Worm (Caenorhabditis elegans) whole organism, L3 larva: ENCODE results near the gene F01F1.14.

Experiments used
- R02D3.7 ChIP-seq: fragments of 150-350 bp; optimal IDR thresholded peaks from 2 replicates; lab custom pipeline; 2014; ENCODE audit warnings: missing biosample characterization, missing genetic modification characterization
- ama-1 ChIP-seq: fragments of 150-350 bp; optimal IDR thresholded peaks from 2 replicates; lab custom pipeline; 2018
- ceh-28 ChIP-seq: fragments of 150-350 bp; optimal IDR thresholded peaks from 2 replicates; lab custom pipeline; 2014; ENCODE audit warnings: missing biosample characterization, missing genetic modification reagents, missing genetic modification characterization
- ceh-9 ChIP-seq: sonication (generic microtip); optimal IDR thresholded peaks from 2 replicates; lab custom pipeline; 2018; ENCODE audit warnings: missing biosample characterization, missing genetic modification characterization
- elt-1 ChIP-seq: fragments of 150-350 bp; optimal IDR thresholded peaks from 2 replicates; lab custom pipeline; 2014; ENCODE audit warnings: missing biosample characterization, missing genetic modification characterization
- elt-2 ChIP-seq: sonication (generic microtip); optimal IDR thresholded peaks from 2 replicates; lab custom pipeline; 2016; ENCODE audit warnings: missing genetic modification reagents, mild to moderate bottlenecking, missing genetic modification characterization, missing compliant biosample characterization
- elt-3 ChIP-seq, 3 experiments: fragments of 150-350 bp in 1 of 3; sonication (generic microtip) in 2 of 3; optimal IDR thresholded peaks; 2 replicates in 2 of 3; 4 replicates in 1 of 3; lab custom pipeline; 2014 to 2017; ENCODE audit warnings: missing biosample characterization in 3 of 3, missing genetic modification characterization in 3 of 3
- eor-1 ChIP-seq, 2 experiments: fragments of 150-350 bp; optimal IDR thresholded peaks; 2 replicates each; lab custom pipeline; 2014 to 2018; ENCODE audit warnings: missing biosample characterization in 2 of 2, missing genetic modification characterization in 2 of 2
- fkh-10 ChIP-seq: sonication (generic microtip); optimal IDR thresholded peaks from 2 replicates; lab custom pipeline; 2017; ENCODE audit warnings: missing biosample characterization, missing genetic modification reagents, missing genetic modification characterization
- fos-1 ChIP-seq: fragments of 150-350 bp; optimal IDR thresholded peaks from 2 replicates; lab custom pipeline; 2014; ENCODE audit warnings: missing biosample characterization, missing genetic modification characterization
- hmg-11 ChIP-seq: sonication (generic microtip); optimal IDR thresholded peaks from 2 replicates; lab custom pipeline; 2016; ENCODE audit warnings: missing genetic modification characterization, missing compliant biosample characterization
- jun-1 ChIP-seq: fragments of 150-350 bp; optimal IDR thresholded peaks from 2 replicates; lab custom pipeline; 2014; ENCODE audit warnings: missing biosample characterization, missing genetic modification reagents, missing genetic modification characterization
- lsy-12 ChIP-seq: sonication (generic microtip); optimal IDR thresholded peaks from 2 replicates; lab custom pipeline; 2016; ENCODE audit warnings: mild to moderate bottlenecking, missing genetic modification characterization, missing compliant biosample characterization
- mdl-1 ChIP-seq: fragments of 150-350 bp; optimal IDR thresholded peaks from 2 replicates; lab custom pipeline; 2014; ENCODE audit warnings: missing biosample characterization, missing genetic modification characterization
- nfya-1 ChIP-seq: sonication (generic microtip); optimal IDR thresholded peaks from 2 replicates; lab custom pipeline; 2017; ENCODE audit warnings: missing genetic modification characterization, mild to moderate bottlenecking, missing compliant biosample characterization, antibody characterized with exemption, moderate library complexity; ENCODE audit not compliant: insufficient read depth
- nhr-23 ChIP-seq: fragments of 150-350 bp; optimal IDR thresholded peaks from 2 replicates; lab custom pipeline; 2014; ENCODE audit warnings: missing biosample characterization, missing genetic modification reagents, missing genetic modification characterization
- nhr-25 ChIP-seq: sonication (generic microtip); optimal IDR thresholded peaks from 2 replicates; lab custom pipeline; 2017; ENCODE audit warnings: missing biosample characterization, missing genetic modification characterization
- nhr-43 ChIP-seq: sonication (generic microtip); optimal IDR thresholded peaks from 2 replicates; lab custom pipeline; 2016; ENCODE audit warnings: mild to moderate bottlenecking, missing genetic modification characterization, missing compliant biosample characterization; ENCODE audit not compliant: poor library complexity, severe bottlenecking
- nhr-67 ChIP-seq: fragments of 150-350 bp; optimal IDR thresholded peaks from 2 replicates; lab custom pipeline; 2014; ENCODE audit warnings: missing biosample characterization, missing genetic modification characterization
- nhr-77 ChIP-seq: fragments of 150-350 bp; optimal IDR thresholded peaks from 2 replicates; lab custom pipeline; 2014; ENCODE audit warnings: missing biosample characterization, missing genetic modification characterization
- pha-4 ChIP-seq: fragments of 150-350 bp; optimal IDR thresholded peaks from 2 replicates; lab custom pipeline; 2014; ENCODE audit warnings: missing biosample characterization, missing genetic modification reagents, missing genetic modification characterization
- pqm-1 ChIP-seq: fragments of 150-350 bp; optimal IDR thresholded peaks from 2 replicates; lab custom pipeline; 2017; ENCODE audit warnings: missing biosample characterization, missing genetic modification characterization, inconsistent platforms
- sea-2 ChIP-seq: fragments of 150-350 bp; sonication (generic microtip); optimal IDR thresholded peaks from 4 replicates; lab custom pipeline; 2014; ENCODE audit warnings: missing biosample characterization, missing genetic modification reagents, missing genetic modification characterization
- skn-1 ChIP-seq: fragments of 150-350 bp; optimal IDR thresholded peaks from 2 replicates; lab custom pipeline; 2014; ENCODE audit warnings: missing biosample characterization, missing genetic modification characterization
- snpc-4 ChIP-seq: fragments of 150-350 bp; optimal IDR thresholded peaks from 2 replicates; lab custom pipeline; 2014; ENCODE audit warnings: missing biosample characterization, missing genetic modification characterization
- tbx-2 ChIP-seq: sonication (generic microtip); optimal IDR thresholded peaks from 2 replicates; lab custom pipeline; 2016; ENCODE audit warnings: mild to moderate bottlenecking, missing genetic modification characterization, missing compliant biosample characterization
- unc-39 ChIP-seq: sonication (generic microtip); optimal IDR thresholded peaks from 4 replicates; lab custom pipeline; 2017; ENCODE audit warnings: missing biosample characterization, missing genetic modification characterization
- unc-62 ChIP-seq: fragments of 150-350 bp; sonication (generic microtip); optimal IDR thresholded peaks from 4 replicates; lab custom pipeline; 2014; ENCODE audit warnings: missing biosample characterization, missing genetic modification reagents, missing genetic modification characterization
- ztf-4 ChIP-seq: fragments of 150-350 bp; optimal IDR thresholded peaks from 2 replicates; lab custom pipeline; 2014; ENCODE audit warnings: missing biosample characterization, missing genetic modification characterization

Gene F01F1.14

ce11 chrIII:5925724-5926123, 43.0 kb upstream of the F01F1.14 start, which contains the start of the genes dnc-2 and bcl-7 (continued):
- TF ChIP-seq elt-3 (tag; optimal IDR thresholded peaks at IDR 0.05; lab: Kevin White, UChicago), result no peak
- TF ChIP-seq fos-1 (tag; lab: Kevin White, UChicago), result no peak
- TF ChIP-seq ceh-9 (tag; lab: Kevin White, UChicago), result no peak
- TF ChIP-seq, all 47 proteins: peak for 11

ce11 chrIII:5922236-5922635, 39.5 kb upstream of the F01F1.14 start:
- TF ChIP-seq nhr-25 (tag; lab: Kevin White, UChicago) (peak; percentile 74), nhr-23 (peak; percentile 74), nhr-43 (tag; lab: Kevin White, UChicago) (peak; percentile 68), unc-62 (no peak)

ce11 chrIII:5921067-5921678, 38.5 kb upstream of the F01F1.14 start:
- no peak for TF ChIP-seq R02D3.7 (tag; lab: Kevin White, UChicago)
- peak; percentile 13 for TF ChIP-seq tbx-2 (tag; lab: Kevin White, UChicago)
- TF ChIP-seq jun-1, result no peak
- TF ChIP-seq nhr-25 (tag; lab: Kevin White, UChicago), result peak; percentile 80
- TF ChIP-seq snpc-4 (tag; lab: Kevin White, UChicago), result no peak
- TF ChIP-seq ceh-9 (tag; lab: Kevin White, UChicago), result no peak
- peak; percentile 84 for TF ChIP-seq nhr-23
- no peak for TF ChIP-seq fkh-10 (GFP tag; lab: Kevin White, UChicago)
- TF ChIP-seq elt-3 (tag; optimal IDR thresholded peaks at IDR 0.05; lab: Kevin White, UChicago), result peak in 2 of 3 experiments; percentile 89 to 92
- peak; percentile 92 for TF ChIP-seq nhr-43 (tag; lab: Kevin White, UChicago)
- no peak for TF ChIP-seq nhr-67 (tag; lab: Kevin White, UChicago)
- peak; percentile 66 for TF ChIP-seq ama-1 (lab: Kevin White, UChicago)
- TF ChIP-seq hmg-11, result no peak

- peak; percentile 69 for TF ChIP-seq unc-62
- peak; percentile 36 for TF ChIP-seq ceh-28 (tag; lab: Kevin White, UChicago)
- TF ChIP-seq nhr-43 (tag; lab: Kevin White, UChicago), result peak; percentile 87
- TF ChIP-seq unc-39 (tag; lab: Kevin White, UChicago), result no peak
- peak in 2 of 3 experiments; percentile 74 to 81 for TF ChIP-seq elt-3 (tag; optimal IDR thresholded peaks at IDR 0.05; lab: Kevin White, UChicago)
- TF ChIP-seq nhr-23, result peak; percentile 96
- peak; percentile 69 for TF ChIP-seq lsy-12 (tag; lab: Kevin White, UChicago)
- no peak for TF ChIP-seq elt-1 (tag; lab: Kevin White, UChicago)
- TF ChIP-seq nhr-25 (tag; lab: Kevin White, UChicago), result peak; percentile 95
- TF ChIP-seq jun-1, result peak; percentile 28
- TF ChIP-seq fkh-10 (GFP tag; lab: Kevin White, UChicago), result no peak
- TF ChIP-seq nfya-1 (tag; lab: Kevin White, UChicago), result peak; percentile 47
- TF ChIP-seq mdl-1 (tag; lab: Kevin White, UChicago), result peak; percentile 44
- TF ChIP-seq, all 47 proteins: peak for 10
Observed at ce11 chrIII:5919799-5920387, 37.2 kb upstream of the F01F1.14 start, which contains the start of the genes tdo-2 and C28H8.2. tdo-2 (minus strand) TSS chrIII:5919955. C28H8.2 (plus strand) TSS chrIII:5920322.

- TF ChIP-seq skn-1, result peak; percentile 92
- TF ChIP-seq nhr-23, result peak; percentile 20
- peak; percentile 24 for TF ChIP-seq ztf-4 (tag; lab: Kevin White, UChicago)
- peak; percentile 2 for TF ChIP-seq ama-1 (lab: Kevin White, UChicago)
- peak; percentile 16 for TF ChIP-seq nhr-43 (tag; lab: Kevin White, UChicago)
- TF ChIP-seq sea-2 (GFP tag; lab: Kevin White, UChicago), result no peak
- peak; percentile 87 for TF ChIP-seq elt-2 (tag; lab: Kevin White, UChicago)
- peak; percentile 40 for TF ChIP-seq lsy-12 (tag; lab: Kevin White, UChicago)
- TF ChIP-seq nhr-77 (tag; lab: Kevin White, UChicago), result no peak
- peak; percentile 18 for TF ChIP-seq fos-1 (tag; lab: Kevin White, UChicago)
- peak; percentile 41 for TF ChIP-seq pha-4
- no peak for TF ChIP-seq eor-1 (tag; optimal IDR thresholded peaks at IDR 0.05; lab: Kevin White, UChicago)
- peak; percentile 17 for TF ChIP-seq nhr-25 (tag; lab: Kevin White, UChicago)
- no peak for TF ChIP-seq tbx-2 (tag; lab: Kevin White, UChicago)
- TF ChIP-seq ceh-28 (tag; lab: Kevin White, UChicago), result peak; percentile 37
- TF ChIP-seq pqm-1, result peak; percentile 42
Observed at ce11 chrIII:5917365-5917958, 34.7 kb upstream of the F01F1.14 start.
